Fruit fly (Drosophila melanogaster) whole organism, embryonic: ENCODE measurements around the gene CG10660.

Experiments
- Antp ChIP-seq: fragments of 200-800 bp; sonication (Bioruptor generic); optimal IDR thresholded peaks from 3 replicates; lab custom pipeline; 2016; ENCODE audit warnings: missing biosample characterization, missing genetic modification characterization
- CG11504 ChIP-seq: fragments of 200-800 bp; sonication (Bioruptor generic); optimal IDR thresholded peaks from 3 replicates; lab custom pipeline; 2019; ENCODE audit warnings: missing biosample characterization, mild to moderate bottlenecking, missing genetic modification characterization, moderate library complexity
- CG12071 ChIP-seq: fragments of 200-800 bp; sonication (Bioruptor generic); optimal IDR thresholded peaks from 3 replicates; lab custom pipeline; 2018; ENCODE audit warnings: missing biosample characterization, mild to moderate bottlenecking, missing genetic modification characterization
- CG12391 ChIP-seq: fragments of 200-800 bp; sonication (Bioruptor generic); optimal IDR thresholded peaks from 3 replicates; lab custom pipeline; 2018; ENCODE audit warnings: missing biosample characterization, mild to moderate bottlenecking, missing genetic modification characterization, moderate library complexity
- CG13424 ChIP-seq: fragments of 200-800 bp; sonication (Bioruptor generic); optimal IDR thresholded peaks from 2 replicates; lab custom pipeline; 2019; ENCODE audit warnings: missing biosample characterization, mild to moderate bottlenecking, missing genetic modification characterization, moderate library complexity
- CG13624 ChIP-seq: fragments of 200-800 bp; sonication (Bioruptor generic); optimal IDR thresholded peaks from 2 replicates; lab custom pipeline; 2016; ENCODE audit warnings: missing biosample characterization, missing genetic modification characterization
- CG13894 ChIP-seq: fragments of 200-800 bp; sonication (Bioruptor generic); optimal IDR thresholded peaks from 3 replicates; lab custom pipeline; 2018; ENCODE audit warnings: missing biosample characterization, mild to moderate bottlenecking, missing genetic modification characterization, moderate library complexity
- CG15073 ChIP-seq: fragments of 200-800 bp; sonication (Bioruptor generic); optimal IDR thresholded peaks from 2 replicates; lab custom pipeline; 2016; ENCODE audit warnings: missing biosample characterization, missing genetic modification characterization
- CG15514 ChIP-seq: fragments of 200-800 bp; sonication (Bioruptor generic); optimal IDR thresholded peaks from 3 replicates; lab custom pipeline; 2017; ENCODE audit warnings: missing biosample characterization, missing genetic modification characterization, mild to moderate bottlenecking, moderate library complexity, missing genetic modification reagents
- CG15601 ChIP-seq: fragments of 200-800 bp; sonication (Bioruptor generic); optimal IDR thresholded peaks from 3 replicates; lab custom pipeline; 2019; ENCODE audit warnings: missing biosample characterization, mild to moderate bottlenecking, missing genetic modification characterization, moderate library complexity
- CG16863 ChIP-seq: fragments of 200-800 bp; sonication (Bioruptor generic); optimal IDR thresholded peaks from 3 replicates; lab custom pipeline; 2016; ENCODE audit warnings: missing biosample characterization, missing genetic modification characterization
- CG17328 ChIP-seq: fragments of 200-800 bp; sonication (Bioruptor generic); IDR thresholded peaks from 2 replicates; pipeline ENCODE4 v1.3.6; 2022; ENCODE audit warnings: missing biosample characterization, missing genetic modification characterization
- CG18011 ChIP-seq: fragments of 200-800 bp; sonication (Bioruptor generic); optimal IDR thresholded peaks from 2 replicates; lab custom pipeline; 2017; ENCODE audit warnings: missing biosample characterization, missing genetic modification characterization, mild to moderate bottlenecking, moderate library complexity, missing genotype
- CG1832 ChIP-seq: fragments of 200-800 bp; sonication (Bioruptor generic); optimal IDR thresholded peaks from 2 replicates; lab custom pipeline; 2017; ENCODE audit warnings: missing biosample characterization, mild to moderate bottlenecking, missing genetic modification characterization, inconsistent platforms
- CG33557 ChIP-seq: fragments of 200-800 bp; sonication (Bioruptor generic); optimal IDR thresholded peaks from 2 replicates; lab custom pipeline; 2019; ENCODE audit warnings: missing biosample characterization, mild to moderate bottlenecking, missing genetic modification characterization, moderate library complexity
- CG4360 ChIP-seq: fragments of 200-800 bp; sonication (Bioruptor generic); IDR thresholded peaks from 2 replicates; pipeline ENCODE4 v1.3.6; 2022; ENCODE audit warnings: missing biosample characterization, missing genetic modification characterization
- CG9437 ChIP-seq: fragments of 200-800 bp; sonication (Bioruptor generic); optimal IDR thresholded peaks from 2 replicates; lab custom pipeline; 2018; ENCODE audit warnings: missing biosample characterization, mild to moderate bottlenecking, missing genetic modification characterization
- CHES-1-like ChIP-seq: fragments of 200-800 bp; sonication (Bioruptor generic); optimal IDR thresholded peaks from 2 replicates; lab custom pipeline; 2016; ENCODE audit warnings: missing biosample characterization, missing genetic modification characterization
- CTCF ChIP-seq: fragments of 200-800 bp; sonication (Bioruptor generic); optimal IDR thresholded peaks from 2 replicates; lab custom pipeline; 2017; ENCODE audit warnings: missing biosample characterization, mild to moderate bottlenecking, missing genetic modification characterization, moderate library complexity
- Chrac-16 ChIP-seq: fragments of 200-800 bp; sonication (Bioruptor generic); optimal IDR thresholded peaks from 3 replicates; lab custom pipeline; 2016; ENCODE audit warnings: missing biosample characterization, missing genetic modification characterization
- CoRest ChIP-seq: fragments of 200-800 bp; sonication (Bioruptor generic); optimal IDR thresholded peaks from 3 replicates; lab custom pipeline; 2018; ENCODE audit warnings: missing biosample characterization, mild to moderate bottlenecking, missing genetic modification characterization, moderate library complexity
- CrebB ChIP-seq: fragments of 200-800 bp; sonication (Bioruptor generic); optimal IDR thresholded peaks from 3 replicates; lab custom pipeline; 2018; ENCODE audit warnings: missing biosample characterization, mild to moderate bottlenecking, missing genetic modification characterization
- Dbx ChIP-seq: fragments of 200-800 bp; sonication (Bioruptor generic); IDR thresholded peaks from 3 replicates; pipeline ENCODE4 v1.3.6; 2022; ENCODE audit warnings: missing biosample characterization, missing genetic modification characterization
- Doc3 ChIP-seq: fragments of 200-800 bp; sonication (Bioruptor generic); IDR thresholded peaks from 3 replicates; pipeline ENCODE4 v1.3.6; 2022; ENCODE audit warnings: missing biosample characterization, missing genetic modification characterization; ENCODE audit not compliant: partially characterized antibody
- Fer3 ChIP-seq: fragments of 200-800 bp; sonication (Bioruptor generic); optimal IDR thresholded peaks from 2 replicates; lab custom pipeline; 2018; ENCODE audit warnings: missing biosample characterization, mild to moderate bottlenecking, missing genetic modification characterization, moderate library complexity
- Hmx ChIP-seq: fragments of 200-800 bp; sonication (Bioruptor generic); optimal IDR thresholded peaks from 2 replicates; lab custom pipeline; 2016; ENCODE audit warnings: missing biosample characterization, missing genetic modification characterization
- MBD-R2 ChIP-seq: fragments of 200-800 bp; sonication (Bioruptor generic); IDR thresholded peaks from 2 replicates; pipeline ENCODE4 v1.3.6; 2022; ENCODE audit warnings: missing biosample characterization, missing genetic modification characterization
- NfI ChIP-seq: fragments of 200-800 bp; sonication (Bioruptor generic); optimal IDR thresholded peaks from 3 replicates; lab custom pipeline; 2018; ENCODE audit warnings: missing biosample characterization, mild to moderate bottlenecking, missing genetic modification characterization, moderate library complexity
- az2 ChIP-seq: fragments of 200-800 bp; sonication (Bioruptor generic); optimal IDR thresholded peaks from 3 replicates; lab custom pipeline; 2016; ENCODE audit warnings: missing biosample characterization, missing genetic modification characterization
- bbx ChIP-seq: fragments of 200-800 bp; sonication (Bioruptor generic); IDR thresholded peaks from 2 replicates; pipeline ENCODE4 v1.3.6; 2022; ENCODE audit warnings: missing biosample characterization, missing genetic modification characterization; ENCODE audit not compliant: partially characterized antibody
- br ChIP-seq: fragments of >200 bp; optimal IDR thresholded peaks from 2 replicates; lab custom pipeline; 2017
- chinmo ChIP-seq: fragments of 200-800 bp; sonication (Bioruptor generic); IDR thresholded peaks from 4 replicates; pipeline ENCODE4 v1.3.6; 2022; ENCODE audit warnings: missing biosample characterization, missing genetic modification characterization; ENCODE audit not compliant: partially characterized antibody
- crc ChIP-seq: fragments of 200-800 bp; sonication (Bioruptor generic); optimal IDR thresholded peaks from 2 replicates; lab custom pipeline; 2016; ENCODE audit warnings: missing biosample characterization, missing genetic modification characterization
- crp ChIP-seq, 2 experiments: fragments of 200-800 bp; sonication (Bioruptor generic); optimal IDR thresholded peaks; 2 replicates in 1 of 2; 3 replicates in 1 of 2; lab custom pipeline; 2017; ENCODE audit warnings: missing biosample characterization in 2 of 2, missing genetic modification characterization in 2 of 2, mild to moderate bottlenecking in 1 of 2, moderate library complexity in 1 of 2
- dpn ChIP-seq, 2 experiments: fragments of 200-800 bp; sonication (Bioruptor generic); optimal IDR thresholded peaks; 3 replicates each; lab custom pipeline; 2016; ENCODE audit warnings: missing biosample characterization in 2 of 2, missing genetic modification characterization in 2 of 2
- fru ChIP-seq: fragments of >200 bp; optimal IDR thresholded peaks from 2 replicates; lab custom pipeline; 2017
- gcm ChIP-seq: fragments of 200-800 bp; sonication (Bioruptor generic); optimal IDR thresholded peaks from 2 replicates; lab custom pipeline; 2019; ENCODE audit warnings: missing biosample characterization, mild to moderate bottlenecking, missing genetic modification characterization, moderate library complexity
- jumu ChIP-seq: fragments of 200-800 bp; sonication (Bioruptor generic); optimal IDR thresholded peaks from 3 replicates; lab custom pipeline; 2016; ENCODE audit warnings: missing biosample characterization, missing genetic modification characterization
- lbe ChIP-seq: fragments of 200-800 bp; sonication (Bioruptor generic); optimal IDR thresholded peaks from 2 replicates; lab custom pipeline; 2016; ENCODE audit warnings: missing biosample characterization, mild to moderate bottlenecking, missing genetic modification characterization
- lov ChIP-seq, 2 experiments: fragments of 200-800 bp in 1 of 2; fragments of >200 bp in 1 of 2; sonication (Bioruptor generic) in 1 of 2; IDR thresholded peaks in 1 of 2; optimal IDR thresholded peaks in 1 of 2; 2 replicates in 1 of 2; 3 replicates in 1 of 2; pipeline versions ENCODE4 v1.3.6 to Lab custom; 2017 to 2022; ENCODE audit warnings: missing biosample characterization in 1 of 2, missing genetic modification characterization in 1 of 2
- nerfin-1 ChIP-seq: fragments of 200-800 bp; sonication (Bioruptor generic); optimal IDR thresholded peaks from 3 replicates; lab custom pipeline; 2019; ENCODE audit warnings: missing biosample characterization, mild to moderate bottlenecking, missing genetic modification characterization, moderate library complexity
- odd ChIP-seq: fragments of 200-800 bp; sonication (Bioruptor generic); optimal IDR thresholded peaks from 2 replicates; lab custom pipeline; 2017; ENCODE audit warnings: missing biosample characterization, mild to moderate bottlenecking, missing genetic modification characterization
- onecut ChIP-seq: fragments of 200-800 bp; sonication (Bioruptor generic); IDR thresholded peaks from 2 replicates; pipeline ENCODE4 v1.3.6; 2022; ENCODE audit warnings: missing biosample characterization, missing genetic modification characterization
- pum ChIP-seq: fragments of 200-800 bp; sonication (Bioruptor generic); optimal IDR thresholded peaks from 2 replicates; lab custom pipeline; 2016; ENCODE audit warnings: missing biosample characterization, missing genetic modification characterization
- sens-2 ChIP-seq: fragments of 200-800 bp; sonication (Bioruptor generic); IDR thresholded peaks from 2 replicates; pipeline ENCODE4 v1.3.6; 2022; ENCODE audit warnings: missing biosample characterization, missing genetic modification characterization
- slou ChIP-seq: fragments of 200-800 bp; sonication (Bioruptor generic); optimal IDR thresholded peaks from 3 replicates; lab custom pipeline; 2016; ENCODE audit warnings: missing biosample characterization, missing genetic modification characterization
- sna ChIP-seq: fragments of 200-800 bp; sonication (Bioruptor generic); IDR thresholded peaks from 2 replicates; pipeline ENCODE4 v1.3.6; 2022; ENCODE audit warnings: missing biosample characterization, missing genetic modification characterization; ENCODE audit not compliant: partially characterized antibody
- tgo ChIP-seq: fragments of 200-800 bp; sonication (Bioruptor generic); IDR thresholded peaks from 3 replicates; pipeline ENCODE4 v1.3.6; 2022; ENCODE audit warnings: missing biosample characterization, missing genetic modification characterization
- tio ChIP-seq: fragments of 200-800 bp; sonication (Bioruptor generic); optimal IDR thresholded peaks from 2 replicates; lab custom pipeline; 2017; ENCODE audit warnings: missing biosample characterization, missing genetic modification characterization, inconsistent platforms
- zen ChIP-seq: fragments of 200-800 bp; sonication (Bioruptor generic); optimal IDR thresholded peaks from 3 replicates; lab custom pipeline; 2018; ENCODE audit warnings: missing biosample characterization, mild to moderate bottlenecking, missing genetic modification characterization, moderate library complexity
- zfh2 ChIP-seq: fragments of 200-800 bp; sonication (Bioruptor generic); optimal IDR thresholded peaks from 2 replicates; lab custom pipeline; 2016; ENCODE audit warnings: missing biosample characterization, missing genetic modification characterization

The CG10660 gene

DNA sequence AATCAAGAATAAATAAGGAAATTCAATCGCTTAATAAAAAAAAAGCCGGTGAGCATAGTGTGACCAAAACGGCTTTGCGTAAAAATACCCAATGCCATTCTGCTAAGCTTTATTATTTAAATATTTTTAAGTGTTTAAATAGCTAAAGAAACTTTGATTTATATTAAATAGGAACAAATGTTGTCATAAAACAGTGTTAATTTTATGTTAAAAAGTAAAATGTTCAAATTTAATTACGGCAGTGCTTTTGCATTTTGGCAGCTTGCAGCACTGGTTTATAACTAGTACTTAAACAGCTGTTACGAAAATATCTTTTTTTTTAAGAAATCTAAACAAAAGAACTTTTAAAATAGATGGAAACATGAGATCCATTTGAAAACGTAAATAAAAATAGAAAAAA lies 10.8 kb upstream of the CG10660 start, which contains the start of the genes CG10638 and CG10681 (continued):
- TF ChIP-seq Hmx (GFP tag; lab: Kevin White, UChicago) = peak; percentile 0
- no peak for TF ChIP-seq onecut (GFP tag; lab: Robert Waterston, UW)
- TF ChIP-seq odd = no peak
- peak; percentile 27 for TF ChIP-seq NfI (GFP tag; lab: Kevin White, UChicago)
- TF ChIP-seq dpn (GFP tag; optimal IDR thresholded peaks at IDR 0.05; lab: Kevin White, UChicago) = peak in 1 of 2 experiments; percentile 50
- no peak for TF ChIP-seq CG15073 (GFP tag; lab: Kevin White, UChicago)
- peak; percentile 48 for TF ChIP-seq Chrac-16 (GFP tag; lab: Kevin White, UChicago)
- peak; percentile 74 for TF ChIP-seq CG15514 (GFP tag; lab: Kevin White, UChicago)
- TF ChIP-seq sens-2 = no peak
- TF ChIP-seq pum (GFP tag; lab: Kevin White, UChicago) = no peak
- TF ChIP-seq CG18011 (GFP tag; lab: Kevin White, UChicago) = peak; percentile 30
- peak; percentile 16 for TF ChIP-seq CG13624 (GFP tag; lab: Kevin White, UChicago)
- TF ChIP-seq CG1832 (GFP tag; lab: Kevin White, UChicago) = no peak
- TF ChIP-seq CG16863 (GFP tag; lab: Kevin White, UChicago) = peak; percentile 18
- peak; percentile 67 to 91 for TF ChIP-seq crp (GFP tag; optimal IDR thresholded peaks at IDR 0.05; lab: Kevin White, UChicago)
- peak; percentile 77 for TF ChIP-seq MBD-R2 (GFP tag; lab: Robert Waterston, UW)
- peak; percentile 58 for TF ChIP-seq CG11504
- peak; percentile 59 for TF ChIP-seq gcm (GFP tag; lab: Kevin White, UChicago)
- no peak for TF ChIP-seq lov (optimal IDR thresholded peaks at IDR 0.05; lab: Kevin White, UChicago)
- TF ChIP-seq lov (GFP tag; IDR thresholded peaks at IDR 0.05; lab: Robert Waterston, UW) = no peak
- peak; percentile 42 for TF ChIP-seq CG13424
- no peak for TF ChIP-seq crc (GFP tag; lab: Kevin White, UChicago)
- no peak for TF ChIP-seq CG9437 (GFP tag; lab: Kevin White, UChicago)
- TF ChIP-seq CG4360 (GFP tag; lab: Robert Waterston, UW) = no peak
- peak; percentile 42; the same call in 1 of the 2 replicates for TF ChIP-seq sna (GFP tag; lab: Robert Waterston, UW)
- no peak for TF ChIP-seq CG17328
- TF ChIP-seq CG33557 = no peak
- no peak for TF ChIP-seq Dbx
- peak; percentile 18 for TF ChIP-seq CG13894
- TF ChIP-seq az2 (GFP tag; lab: Kevin White, UChicago) = peak; percentile 23
- TF ChIP-seq jumu (GFP tag; lab: Kevin White, UChicago) = no peak
- TF ChIP-seq CG15601 = peak; percentile 31
- TF ChIP-seq CTCF (GFP tag; lab: Kevin White, UChicago) = peak; percentile 2
- TF ChIP-seq chinmo (GFP tag; lab: Robert Waterston, UW) = no peak
- peak; percentile 3 for TF ChIP-seq CHES-1-like
- no peak for TF ChIP-seq Doc3 (GFP tag; lab: Robert Waterston, UW)
- peak; percentile 25 for TF ChIP-seq Fer3 (tag; lab: Kevin White, UChicago)
- TF ChIP-seq tio (GFP tag; lab: Kevin White, UChicago) = no peak
- no peak for TF ChIP-seq tgo (GFP tag; lab: Robert Waterston, UW)
- no peak for TF ChIP-seq slou
- TF ChIP-seq zfh2 = peak; percentile 11
- TF ChIP-seq CG12391 (tag; lab: Kevin White, UChicago) = peak; percentile 79
- TF ChIP-seq br (lab: Kevin White, UChicago) = no peak
- TF ChIP-seq CoRest (tag; lab: Kevin White, UChicago) = peak; percentile 61
- TF ChIP-seq fru = no peak
- peak; percentile 85 for TF ChIP-seq lbe
- TF ChIP-seq nerfin-1 (tag; lab: Kevin White, UChicago) = peak; percentile 13
- peak; percentile 1 for TF ChIP-seq CrebB (tag; lab: Kevin White, UChicago)
- no peak for TF ChIP-seq Antp
- TF ChIP-seq bbx = no peak
- peak; percentile 8 for TF ChIP-seq zen (tag; lab: Kevin White, UChicago)
- TF ChIP-seq CG12071 (GFP tag; lab: Kevin White, UChicago) = no peak
